Fruit fly (Drosophila melanogaster): ENCODE measurements around the gene CG12990.

DNA sequence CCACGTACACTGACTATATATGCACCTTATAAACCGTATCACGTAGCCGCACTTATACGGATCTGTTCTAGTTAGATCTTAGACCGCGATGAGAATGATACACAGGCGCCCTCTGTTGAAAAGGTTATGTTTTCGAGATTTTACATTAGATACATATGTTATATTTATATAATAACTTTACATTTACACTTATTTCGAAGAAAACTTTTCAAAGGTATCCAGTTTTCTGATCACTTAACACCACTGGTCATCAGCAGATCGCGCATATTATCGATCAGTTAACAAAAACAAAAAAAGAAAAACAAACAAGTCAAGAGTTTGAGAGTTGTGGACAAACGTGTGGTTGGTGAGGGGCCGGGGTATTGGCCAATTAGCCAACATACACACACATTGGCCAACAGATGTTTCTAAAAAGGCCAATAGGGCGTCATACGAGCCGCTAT is 26.0 kb upstream of the CG12990 start:
- TF ChIP-seq h (GFP tag; optimal IDR thresholded peaks at IDR 0.05) (no peak), brk (GFP tag; optimal IDR thresholded peaks at IDR 0.05) (no peak), sv (GFP tag; optimal IDR thresholded peaks at IDR 0.05) (no peak), Hr78 (GFP tag; optimal IDR thresholded peaks at IDR 0.05) (no peak), Abd-B (GFP tag; optimal IDR thresholded peaks at IDR 0.05) (no peak), psq (GFP tag; optimal IDR thresholded peaks at IDR 0.05) (no peak), CG9705 (GFP tag; optimal IDR thresholded peaks at IDR 0.05) (no peak), lola (GFP tag; optimal IDR thresholded peaks at IDR 0.05) (no peak), HLH106 (tag; optimal IDR thresholded peaks at IDR 0.05) (no peak), pan (optimal IDR thresholded peaks at IDR 0.05) (no peak), Mio (GFP tag; optimal IDR thresholded peaks at IDR 0.05) (no peak), CrebA (GFP tag; optimal IDR thresholded peaks at IDR 0.05; ENCODE audit: borderline replicate concordance) (no peak), ey (GFP tag; optimal IDR thresholded peaks at IDR 0.05) (no peak)
